Worm (Caenorhabditis elegans): Measurements from ENCODE around the gene exc-14.

DNA sequence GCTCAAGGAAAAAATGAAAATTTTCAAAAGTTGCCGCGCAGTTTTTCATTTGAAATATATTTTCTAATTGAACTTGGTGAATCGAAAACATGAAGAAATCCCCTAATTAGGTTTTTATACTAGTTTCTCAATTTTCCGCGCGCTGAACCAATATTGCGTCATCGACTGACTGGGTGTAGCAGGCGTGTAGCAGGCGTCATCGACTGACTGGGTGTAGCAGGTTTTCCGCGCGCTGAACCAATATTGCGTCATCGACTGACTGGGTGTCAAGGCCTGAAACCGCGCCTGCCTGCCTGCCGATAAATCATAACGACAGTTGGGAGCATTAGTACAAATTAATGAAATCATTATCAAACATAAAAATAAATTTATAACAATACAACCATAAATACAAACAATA lies 22.6 kb downstream of the exc-14 start:
- TF ChIP-seq lir-3 (tag; optimal IDR thresholded peaks at IDR 0.05; ENCODE audit: poor library complexity): no peak
- no peak for TF ChIP-seq lin-15B (tag; optimal IDR thresholded peaks at IDR 0.05)
- no peak for TF ChIP-seq ztf-4 (tag; optimal IDR thresholded peaks at IDR 0.05)
- TF ChIP-seq nhr-77 (tag; optimal IDR thresholded peaks at IDR 0.05): no peak
